Worm (Caenorhabditis elegans) whole organism, L2 larva: ENCODE results near the gene F59B10.2.

Experiments
- C34F6.9 ChIP-seq: fragments of 150-350 bp; optimal IDR thresholded peaks from 2 replicates; lab custom pipeline; 2014; ENCODE audit warnings: missing biosample characterization, missing genetic modification characterization
- F13H6.1 ChIP-seq: sonication (generic microtip); optimal IDR thresholded peaks from 2 replicates; lab custom pipeline; 2016; ENCODE audit warnings: missing genetic modification characterization, missing compliant biosample characterization
- R02D3.7 ChIP-seq: fragments of 150-350 bp; optimal IDR thresholded peaks from 2 replicates; lab custom pipeline; 2014; ENCODE audit warnings: missing biosample characterization, missing genetic modification characterization
- Y55F3AM.14 ChIP-seq: fragments of 200-800 bp; sonication (Bioruptor generic); optimal IDR thresholded peaks from 2 replicates; lab custom pipeline; 2018; ENCODE audit warnings: mild to moderate bottlenecking, missing genetic modification characterization, missing compliant biosample characterization
- ZK546.5 ChIP-seq: sonication (generic microtip); optimal IDR thresholded peaks from 2 replicates; lab custom pipeline; 2017; ENCODE audit warnings: missing biosample characterization, missing genetic modification characterization
- alr-1 ChIP-seq: fragments of 150-350 bp; optimal IDR thresholded peaks from 2 replicates; lab custom pipeline; 2014; ENCODE audit warnings: missing biosample characterization, missing genetic modification characterization
- aly-2 ChIP-seq: fragments of 150-350 bp; optimal IDR thresholded peaks from 2 replicates; lab custom pipeline; 2014; ENCODE audit warnings: missing biosample characterization, missing genetic modification characterization
- ama-1 ChIP-seq: fragments of 150-350 bp; optimal IDR thresholded peaks from 2 replicates; lab custom pipeline; 2018; ENCODE audit warnings: inconsistent platforms
- blmp-1 ChIP-seq: sonication (generic microtip); optimal IDR thresholded peaks from 2 replicates; lab custom pipeline; 2017; ENCODE audit warnings: missing genetic modification characterization, mild to moderate bottlenecking, missing compliant biosample characterization, antibody characterized with exemption, moderate library complexity; ENCODE audit not compliant: insufficient read depth
- ceh-16 ChIP-seq: fragments of 150-350 bp; optimal IDR thresholded peaks from 2 replicates; lab custom pipeline; 2014; ENCODE audit warnings: missing biosample characterization, missing genetic modification characterization
- ceh-82 ChIP-seq: fragments of 150-350 bp; optimal IDR thresholded peaks from 2 replicates; lab custom pipeline; 2014; ENCODE audit warnings: missing biosample characterization, missing genetic modification characterization
- crh-2 ChIP-seq: sonication (generic microtip); optimal IDR thresholded peaks from 2 replicates; lab custom pipeline; 2017; ENCODE audit warnings: missing biosample characterization, missing genetic modification characterization
- dmd-4 ChIP-seq: sonication (generic microtip); optimal IDR thresholded peaks from 2 replicates; lab custom pipeline; 2017; ENCODE audit warnings: missing biosample characterization, missing genetic modification characterization
- egl-27 ChIP-seq: sonication (generic microtip); optimal IDR thresholded peaks from 3 replicates; lab custom pipeline; 2017; ENCODE audit warnings: missing biosample characterization, missing genetic modification reagents, missing genetic modification characterization
- elt-1 ChIP-seq: fragments of 150-350 bp; optimal IDR thresholded peaks from 2 replicates; lab custom pipeline; 2014; ENCODE audit warnings: missing biosample characterization, missing genetic modification characterization
- elt-3 ChIP-seq: sonication (generic microtip); optimal IDR thresholded peaks from 2 replicates; lab custom pipeline; 2017; ENCODE audit warnings: missing biosample characterization, missing genetic modification characterization
- fos-1 ChIP-seq: fragments of 150-350 bp; optimal IDR thresholded peaks from 2 replicates; lab custom pipeline; 2014; ENCODE audit warnings: missing biosample characterization, missing genetic modification characterization
- gmeb-1 ChIP-seq: fragments of 150-350 bp; optimal IDR thresholded peaks from 2 replicates; lab custom pipeline; 2014; ENCODE audit warnings: missing biosample characterization, missing genetic modification characterization
- lin-11 ChIP-seq: fragments of 150-350 bp; sonication (generic microtip); optimal IDR thresholded peaks from 2 replicates; lab custom pipeline; 2014; ENCODE audit warnings: missing biosample characterization, missing genetic modification characterization, inconsistent platforms, mixed read lengths
- lin-13 ChIP-seq: fragments of 150-350 bp; optimal IDR thresholded peaks from 2 replicates; lab custom pipeline; 2014; ENCODE audit warnings: missing biosample characterization, missing genetic modification reagents, missing genetic modification characterization
- lin-39 ChIP-seq: fragments of 150-350 bp; optimal IDR thresholded peaks from 2 replicates; lab custom pipeline; 2014; ENCODE audit warnings: missing biosample characterization, missing genetic modification reagents, missing genetic modification characterization
- lsy-2 ChIP-seq, 2 experiments: fragments of 150-350 bp in 1 of 2; sonication (generic microtip) in 1 of 2; optimal IDR thresholded peaks; 2 replicates each; lab custom pipeline; 2014 to 2017; ENCODE audit warnings: missing biosample characterization in 2 of 2, missing genetic modification characterization in 2 of 2
- mab-5 ChIP-seq: fragments of 150-350 bp; optimal IDR thresholded peaks from 2 replicates; lab custom pipeline; 2014; ENCODE audit warnings: missing biosample characterization, missing genetic modification characterization
- mbf-1 ChIP-seq: sonication (generic microtip); optimal IDR thresholded peaks from 2 replicates; lab custom pipeline; 2017; ENCODE audit warnings: missing biosample characterization, missing genetic modification characterization
- mdl-1 ChIP-seq, 2 experiments: fragments of 150-350 bp in 1 of 2; sonication (generic microtip) in 1 of 2; optimal IDR thresholded peaks; 2 replicates each; lab custom pipeline; 2017; ENCODE audit warnings: missing biosample characterization in 2 of 2, missing genetic modification characterization in 2 of 2
- nhr-10 ChIP-seq: sonication (generic microtip); optimal IDR thresholded peaks from 2 replicates; lab custom pipeline; 2017; ENCODE audit warnings: missing biosample characterization, missing genetic modification characterization
- nhr-11 ChIP-seq: fragments of 150-350 bp; optimal IDR thresholded peaks from 2 replicates; lab custom pipeline; 2014; ENCODE audit warnings: missing biosample characterization, missing genetic modification characterization
- nhr-12 ChIP-seq: fragments of 150-350 bp; optimal IDR thresholded peaks from 2 replicates; lab custom pipeline; 2014; ENCODE audit warnings: missing biosample characterization, missing genetic modification characterization
- nhr-129 ChIP-seq: fragments of 150-350 bp; optimal IDR thresholded peaks from 2 replicates; lab custom pipeline; 2014; ENCODE audit warnings: missing biosample characterization, missing genetic modification characterization
- nhr-21 ChIP-seq: fragments of 150-350 bp; optimal IDR thresholded peaks from 2 replicates; lab custom pipeline; 2014; ENCODE audit warnings: missing biosample characterization, missing genetic modification characterization
- nhr-23 ChIP-seq: fragments of 150-350 bp; optimal IDR thresholded peaks from 2 replicates; lab custom pipeline; 2014; ENCODE audit warnings: missing biosample characterization, missing genetic modification reagents, missing genetic modification characterization
- nhr-237 ChIP-seq: fragments of 150-350 bp; optimal IDR thresholded peaks from 2 replicates; lab custom pipeline; 2014; ENCODE audit warnings: missing biosample characterization, missing genetic modification characterization
- nhr-25 ChIP-seq: fragments of 150-350 bp; sonication (generic microtip); optimal IDR thresholded peaks from 3 replicates; lab custom pipeline; 2014; ENCODE audit warnings: missing biosample characterization, missing genetic modification characterization
- nhr-6 ChIP-seq: fragments of 150-350 bp; optimal IDR thresholded peaks from 2 replicates; lab custom pipeline; 2014; ENCODE audit warnings: missing biosample characterization, missing genetic modification characterization
- nhr-77 ChIP-seq: fragments of 150-350 bp; optimal IDR thresholded peaks from 2 replicates; lab custom pipeline; 2014; ENCODE audit warnings: missing biosample characterization, missing genetic modification characterization
- peb-1 ChIP-seq: fragments of 150-350 bp; optimal IDR thresholded peaks from 2 replicates; lab custom pipeline; 2014; ENCODE audit warnings: missing biosample characterization, missing genetic modification characterization
- sem-4 ChIP-seq: fragments of 150-350 bp; optimal IDR thresholded peaks from 2 replicates; lab custom pipeline; 2014; ENCODE audit warnings: missing biosample characterization, missing genetic modification reagents, missing genetic modification characterization
- skn-1 ChIP-seq: sonication (generic microtip); optimal IDR thresholded peaks from 2 replicates; lab custom pipeline; 2017; ENCODE audit warnings: missing biosample characterization, missing genetic modification characterization
- sma-3 ChIP-seq: sonication (generic microtip); optimal IDR thresholded peaks from 2 replicates; lab custom pipeline; 2016; ENCODE audit warnings: missing genetic modification reagents, missing genetic modification characterization, missing compliant biosample characterization
- sma-9 ChIP-seq, 2 experiments: fragments of 150-350 bp in 1 of 2; sonication (generic microtip) in 1 of 2; optimal IDR thresholded peaks; 2 replicates each; lab custom pipeline; 2014 to 2016; ENCODE audit warnings: missing genetic modification characterization in 2 of 2, mild to moderate bottlenecking in 1 of 2, missing biosample characterization in 1 of 2, missing compliant biosample characterization in 1 of 2, missing genetic modification reagents in 1 of 2, moderate library complexity in 1 of 2
- snpc-4 ChIP-seq: fragments of 150-350 bp; optimal IDR thresholded peaks from 2 replicates; lab custom pipeline; 2014; ENCODE audit warnings: missing biosample characterization, missing genetic modification characterization
- unc-39 ChIP-seq: fragments of 150-350 bp; optimal IDR thresholded peaks from 2 replicates; lab custom pipeline; 2014; ENCODE audit warnings: missing biosample characterization, missing genetic modification characterization
- unc-55 ChIP-seq: fragments of 150-350 bp; sonication (generic microtip); optimal IDR thresholded peaks from 3 replicates; lab custom pipeline; 2014; ENCODE audit warnings: missing biosample characterization, missing genetic modification reagents, missing genetic modification characterization
- unc-62 ChIP-seq: fragments of 150-350 bp; optimal IDR thresholded peaks from 2 replicates; lab custom pipeline; 2014; ENCODE audit warnings: missing biosample characterization, missing genetic modification reagents, missing genetic modification characterization
- zag-1 ChIP-seq: fragments of 150-350 bp; optimal IDR thresholded peaks from 2 replicates; lab custom pipeline; 2014; ENCODE audit warnings: missing biosample characterization, missing genetic modification characterization
- ztf-1 ChIP-seq: fragments of 200-800 bp; sonication (Bioruptor generic); conservative IDR thresholded peaks from 2 replicates; pipeline ENCODE4 v1.3.6; 2022; ENCODE audit warnings: missing genetic modification characterization, missing compliant biosample characterization
- ztf-11 ChIP-seq: sonication (generic microtip); optimal IDR thresholded peaks from 2 replicates; lab custom pipeline; 2017; ENCODE audit warnings: missing biosample characterization, missing genetic modification characterization
- ztf-4 ChIP-seq: fragments of 150-350 bp; optimal IDR thresholded peaks from 2 replicates; lab custom pipeline; 2014; ENCODE audit warnings: missing biosample characterization, missing genetic modification characterization

F59B10.2 gene

DNA sequence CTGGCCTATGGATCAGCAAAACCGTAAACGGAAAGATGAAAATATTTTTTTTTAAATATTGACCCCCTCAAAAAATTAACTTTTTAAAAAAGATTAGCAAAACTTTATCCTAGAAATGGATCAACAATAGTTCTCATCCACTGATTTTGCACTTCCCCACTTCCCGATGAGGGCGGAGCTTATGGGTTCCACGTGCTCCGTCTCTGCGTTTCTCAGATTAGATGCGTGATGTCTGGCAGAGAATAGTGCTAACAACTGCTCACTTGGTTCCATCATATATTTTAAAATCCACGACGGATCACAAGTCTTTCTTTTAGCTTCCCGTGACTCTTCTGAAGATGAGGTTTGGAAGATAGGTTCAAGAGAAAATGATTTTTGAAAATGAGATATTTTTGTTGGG lies 48.7 kb upstream of the F59B10.2 start:
- no peak for TF ChIP-seq sem-4
- TF ChIP-seq mdl-1 (tag; optimal IDR thresholded peaks at IDR 0.05; lab: Kevin White, UChicago): peak; percentile 6 to 43
- TF ChIP-seq nhr-6: peak; percentile 20
- TF ChIP-seq F13H6.1 (tag; lab: Kevin White, UChicago): peak; percentile 45
- TF ChIP-seq lin-11 (tag; lab: Kevin White, UChicago): no peak
- peak; percentile 66 for TF ChIP-seq sma-9 (GFP tag; optimal IDR thresholded peaks at IDR 0.05; lab: Kevin White, UChicago)
- no peak for TF ChIP-seq sma-9 (tag; optimal IDR thresholded peaks at IDR 0.05; lab: Kevin White, UChicago)
- peak; percentile 58 for TF ChIP-seq nhr-129
- no peak for TF ChIP-seq ZK546.5 (tag; lab: Kevin White, UChicago)
- no peak for TF ChIP-seq nhr-237 (tag; lab: Kevin White, UChicago)
- TF ChIP-seq, all 48 proteins: peak for 5

DNA sequence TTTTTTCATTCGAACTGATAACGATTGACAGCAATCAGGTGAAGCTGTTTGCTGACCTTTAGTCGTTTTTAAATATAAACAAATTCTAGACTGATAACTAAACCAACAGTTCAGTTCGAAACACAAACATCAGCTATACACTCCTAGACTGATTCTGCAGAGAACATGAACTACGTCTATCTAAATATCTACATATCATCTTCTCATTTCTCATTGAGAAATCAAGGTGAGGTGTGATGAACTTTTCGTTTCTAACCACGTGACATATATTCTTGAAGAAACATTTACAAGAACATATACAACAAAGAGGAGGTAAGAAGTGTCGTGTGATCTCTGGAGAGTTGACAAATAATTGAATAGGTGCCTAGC lies 47.5 kb upstream of the F59B10.2 start:
- TF ChIP-seq sma-3 (GFP tag; lab: Kevin White, UChicago): peak; percentile 41
- TF ChIP-seq egl-27 (tag; lab: Kevin White, UChicago): no peak
- TF ChIP-seq elt-3 (tag; lab: Kevin White, UChicago): no peak
- peak in 1 of 2 experiments; percentile 62 for TF ChIP-seq lsy-2 (tag; optimal IDR thresholded peaks at IDR 0.05; lab: Kevin White, UChicago)
- no peak for TF ChIP-seq ceh-16 (tag; lab: Kevin White, UChicago)
- TF ChIP-seq mab-5 (tag; lab: Kevin White, UChicago): no peak
- peak; percentile 32 for TF ChIP-seq lin-13 (GFP tag; lab: Kevin White, UChicago)
- no peak for TF ChIP-seq R02D3.7 (tag; lab: Kevin White, UChicago)
- TF ChIP-seq nhr-12 (tag; lab: Kevin White, UChicago): no peak
- no peak for TF ChIP-seq dmd-4
- TF ChIP-seq nhr-77 (tag; lab: Kevin White, UChicago): no peak
- TF ChIP-seq nhr-11 (tag; lab: Kevin White, UChicago): peak; percentile 41
- TF ChIP-seq C34F6.9 (tag; lab: Kevin White, UChicago): peak; percentile 80
- no peak for TF ChIP-seq peb-1 (tag; lab: Kevin White, UChicago)
- peak; percentile 75 for TF ChIP-seq blmp-1 (tag; lab: Kevin White, UChicago)
- peak; percentile 77 for TF ChIP-seq sma-9 (GFP tag; optimal IDR thresholded peaks at IDR 0.05; lab: Kevin White, UChicago)
- no peak for TF ChIP-seq sma-9 (tag; optimal IDR thresholded peaks at IDR 0.05; lab: Kevin White, UChicago)
- TF ChIP-seq ztf-4 (tag; lab: Kevin White, UChicago): peak; percentile 93
- TF ChIP-seq nhr-237 (tag; lab: Kevin White, UChicago): no peak
- no peak for TF ChIP-seq lin-11 (tag; lab: Kevin White, UChicago)
- TF ChIP-seq alr-1 (tag; lab: Kevin White, UChicago): no peak
- peak; percentile 79 for TF ChIP-seq nhr-21 (tag; lab: Kevin White, UChicago)
- TF ChIP-seq ztf-1: no peak
- TF ChIP-seq nhr-6: peak; percentile 71
- TF ChIP-seq elt-1 (tag; lab: Kevin White, UChicago): no peak
- TF ChIP-seq ZK546.5 (tag; lab: Kevin White, UChicago): no peak
- peak; percentile 13 for TF ChIP-seq snpc-4 (tag; lab: Kevin White, UChicago)
- peak; percentile 90 for TF ChIP-seq nhr-25 (tag; lab: Kevin White, UChicago)
- TF ChIP-seq sem-4: no peak
- no peak for TF ChIP-seq lin-39 (tag; lab: Kevin White, UChicago)
- TF ChIP-seq F13H6.1 (tag; lab: Kevin White, UChicago): peak; percentile 36
- TF ChIP-seq unc-62 (GFP tag; lab: Kevin White, UChicago): no peak
- TF ChIP-seq crh-2 (tag; lab: Kevin White, UChicago): peak; percentile 79
- peak in 1 of 2 experiments; percentile 50 for TF ChIP-seq mdl-1 (tag; optimal IDR thresholded peaks at IDR 0.05; lab: Kevin White, UChicago)
- peak; percentile 85 for TF ChIP-seq nhr-129
- no peak for TF ChIP-seq skn-1 (tag; lab: Kevin White, UChicago)
- peak; percentile 15 for TF ChIP-seq ama-1 (lab: Kevin White, UChicago)
- TF ChIP-seq unc-55 (GFP tag; lab: Kevin White, UChicago): no peak
- TF ChIP-seq unc-39: no peak
- TF ChIP-seq gmeb-1 (tag; lab: Kevin White, UChicago): peak; percentile 37
- peak; percentile 5 for TF ChIP-seq fos-1 (tag; lab: Kevin White, UChicago)
- TF ChIP-seq ztf-11 (tag; lab: Kevin White, UChicago): no peak
- TF ChIP-seq aly-2 (tag; lab: Kevin White, UChicago): no peak
- no peak for TF ChIP-seq mbf-1 (tag; lab: Kevin White, UChicago)
- no peak for TF ChIP-seq nhr-23 (tag; lab: Kevin White, UChicago)
- no peak for TF ChIP-seq Y55F3AM.14 (GFP tag; lab: Kevin White, UChicago)
- no peak for TF ChIP-seq nhr-10
- TF ChIP-seq zag-1 (tag; lab: Kevin White, UChicago): no peak
- no peak for TF ChIP-seq ceh-82 (tag; lab: Kevin White, UChicago)
